Worm (Caenorhabditis elegans) whole organism, L1 larva: Measurements from ENCODE around the gene srx-131.

Source experiments
- C04F5.9 ChIP-seq: sonication (generic microtip); optimal IDR thresholded peaks from 2 replicates; lab custom pipeline; 2016; ENCODE audit warnings: missing genetic modification characterization, missing compliant biosample characterization
- C16A3.4 ChIP-seq: fragments of 150-350 bp; optimal IDR thresholded peaks from 2 replicates; lab custom pipeline; 2014; ENCODE audit warnings: missing biosample characterization, missing genetic modification characterization
- F16B12.6 ChIP-seq: fragments of 150-350 bp; optimal IDR thresholded peaks from 2 replicates; lab custom pipeline; 2014; ENCODE audit warnings: missing biosample characterization, missing genetic modification characterization
- alr-1 ChIP-seq: fragments of 200-800 bp; sonication (Bioruptor generic); optimal IDR thresholded peaks from 2 replicates; lab custom pipeline; 2018; ENCODE audit warnings: borderline replicate concordance, mild to moderate bottlenecking, missing genetic modification characterization, missing compliant biosample characterization
- blmp-1 ChIP-seq: fragments of 150-350 bp; optimal IDR thresholded peaks from 2 replicates; lab custom pipeline; 2014; ENCODE audit warnings: missing biosample characterization, missing genetic modification characterization
- ceh-82 ChIP-seq, 3 experiments: fragments of 150-350 bp in 1 of 3; sonication (generic microtip) in 2 of 3; optimal IDR thresholded peaks; 2 replicates each; lab custom pipeline; 2014 to 2017; ENCODE audit warnings: missing biosample characterization in 3 of 3, missing genetic modification characterization in 3 of 3
- ceh-88 ChIP-seq: fragments of 200-800 bp; sonication (Bioruptor generic); IDR thresholded peaks from 2 replicates; pipeline ENCODE4 v1.3.6; 2022; ENCODE audit warnings: missing genetic modification characterization, missing compliant biosample characterization
- ces-1 ChIP-seq: fragments of 150-350 bp; optimal IDR thresholded peaks from 2 replicates; lab custom pipeline; 2014; ENCODE audit warnings: missing biosample characterization, missing genetic modification reagents, missing genetic modification characterization
- dsc-1 ChIP-seq: sonication (generic microtip); optimal IDR thresholded peaks from 2 replicates; lab custom pipeline; 2016; ENCODE audit warnings: mild to moderate bottlenecking, missing genetic modification characterization, missing compliant biosample characterization
- egl-13 ChIP-seq: sonication (generic microtip); optimal IDR thresholded peaks from 2 replicates; lab custom pipeline; 2016; ENCODE audit warnings: missing genotype, missing genetic modification reagents, missing genetic modification characterization, missing compliant biosample characterization
- egl-27 ChIP-seq, 2 experiments: fragments of 150-350 bp in 1 of 2; sonication (generic microtip); optimal IDR thresholded peaks; 3 replicates each; lab custom pipeline; 2017 to 2018; ENCODE audit warnings: missing biosample characterization in 2 of 2, missing genetic modification characterization in 2 of 2, missing genetic modification reagents in 2 of 2
- ets-5 ChIP-seq: fragments of 200-800 bp; sonication (Bioruptor generic); IDR thresholded peaks from 2 replicates; pipeline ENCODE4 v1.3.6; 2022; ENCODE audit warnings: missing genetic modification characterization, missing compliant biosample characterization
- fkh-10 ChIP-seq: sonication (generic microtip); optimal IDR thresholded peaks from 2 replicates; lab custom pipeline; 2017; ENCODE audit warnings: missing biosample characterization, missing genetic modification reagents, missing genetic modification characterization
- fkh-8 ChIP-seq: sonication (generic microtip); optimal IDR thresholded peaks from 2 replicates; lab custom pipeline; 2016; ENCODE audit warnings: mild to moderate bottlenecking, missing genetic modification characterization, missing compliant biosample characterization
- fos-1 ChIP-seq: fragments of 150-350 bp; optimal IDR thresholded peaks from 2 replicates; lab custom pipeline; 2014; ENCODE audit warnings: missing biosample characterization, missing genetic modification characterization
- hlh-17 ChIP-seq: fragments of 200-800 bp; sonication (Bioruptor generic); optimal IDR thresholded peaks from 2 replicates; lab custom pipeline; 2018; ENCODE audit warnings: missing genetic modification characterization, mild to moderate bottlenecking, missing compliant biosample characterization, moderate library complexity, borderline replicate concordance
- hpl-2 ChIP-seq: fragments of 150-350 bp; optimal IDR thresholded peaks from 2 replicates; lab custom pipeline; 2014; ENCODE audit warnings: missing biosample characterization, missing genetic modification reagents, missing genetic modification characterization
- isw-1 ChIP-seq: fragments of 200-800 bp; sonication (Bioruptor generic); IDR thresholded peaks from 2 replicates; pipeline ENCODE4 v1.3.6; 2022; ENCODE audit warnings: missing genetic modification characterization, missing compliant biosample characterization
- jun-1 ChIP-seq: fragments of 150-350 bp; optimal IDR thresholded peaks from 2 replicates; lab custom pipeline; 2014; ENCODE audit warnings: missing biosample characterization, missing genetic modification reagents, missing genetic modification characterization
- lin-14 ChIP-seq: fragments of 200-800 bp; sonication (Bioruptor generic); optimal IDR thresholded peaks from 2 replicates; lab custom pipeline; 2018; ENCODE audit warnings: mild to moderate bottlenecking, missing genetic modification characterization, moderate library complexity, missing compliant biosample characterization
- lin-39 ChIP-seq: fragments of 150-350 bp; optimal IDR thresholded peaks from 2 replicates; lab custom pipeline; 2014; ENCODE audit warnings: missing biosample characterization, missing genetic modification reagents, missing genetic modification characterization
- lsy-2 ChIP-seq, 2 experiments: fragments of 150-350 bp; optimal IDR thresholded peaks; 2 replicates each; lab custom pipeline; 2014; ENCODE audit warnings: missing biosample characterization in 2 of 2, missing genetic modification characterization in 2 of 2
- mab-9 ChIP-seq: fragments of 200-800 bp; sonication (Bioruptor generic); IDR thresholded peaks from 2 replicates; pipeline ENCODE4 v1.3.6; 2022; ENCODE audit warnings: missing genetic modification reagents, missing genetic modification characterization, missing compliant biosample characterization
- mdl-1 ChIP-seq, 2 experiments: fragments of 150-350 bp; optimal IDR thresholded peaks; 2 replicates each; lab custom pipeline; 2014 to 2017; ENCODE audit warnings: missing biosample characterization in 2 of 2, missing genetic modification characterization in 2 of 2, inconsistent platforms in 1 of 2
- mef-2 ChIP-seq: fragments of 150-350 bp; optimal IDR thresholded peaks from 2 replicates; lab custom pipeline; 2014; ENCODE audit warnings: missing biosample characterization, missing genetic modification characterization
- nhr-11 ChIP-seq: fragments of 150-350 bp; optimal IDR thresholded peaks from 2 replicates; lab custom pipeline; 2014; ENCODE audit warnings: missing biosample characterization, missing genetic modification characterization
- nhr-12 ChIP-seq: sonication (generic microtip); optimal IDR thresholded peaks from 2 replicates; lab custom pipeline; 2017; ENCODE audit warnings: missing biosample characterization, missing genetic modification characterization
- nhr-20 ChIP-seq: sonication (generic microtip); optimal IDR thresholded peaks from 2 replicates; lab custom pipeline; 2016; ENCODE audit warnings: mild to moderate bottlenecking, missing genetic modification characterization, missing compliant biosample characterization
- nhr-71 ChIP-seq: sonication (generic microtip); optimal IDR thresholded peaks from 2 replicates; lab custom pipeline; 2016; ENCODE audit warnings: mild to moderate bottlenecking, missing genetic modification characterization, moderate library complexity, missing compliant biosample characterization
- nhr-85 ChIP-seq: sonication (generic microtip); peaks from one replicate; lab custom pipeline; 2016; ENCODE audit warnings: missing genetic modification characterization, inconsistent platforms, missing compliant biosample characterization
- pax-3 ChIP-seq: fragments of 200-800 bp; sonication (Bioruptor generic); optimal IDR thresholded peaks from 2 replicates; lab custom pipeline; 2018; ENCODE audit warnings: mild to moderate bottlenecking, missing genetic modification characterization, moderate library complexity, missing compliant biosample characterization
- rnt-1 ChIP-seq: sonication (generic microtip); optimal IDR thresholded peaks from 2 replicates; lab custom pipeline; 2016; ENCODE audit warnings: mild to moderate bottlenecking, missing genetic modification characterization, moderate library complexity, missing compliant biosample characterization
- skn-1 ChIP-seq: fragments of 150-350 bp; optimal IDR thresholded peaks from 2 replicates; lab custom pipeline; 2014; ENCODE audit warnings: missing biosample characterization, missing genetic modification characterization
- snu-23 ChIP-seq: sonication (generic microtip); optimal IDR thresholded peaks from 2 replicates; lab custom pipeline; 2016; ENCODE audit warnings: missing genetic modification characterization, missing compliant biosample characterization
- sptf-1 ChIP-seq: fragments of 150-350 bp; optimal IDR thresholded peaks from 2 replicates; lab custom pipeline; 2014; ENCODE audit warnings: missing biosample characterization, missing genetic modification characterization
- sup-37 ChIP-seq: fragments of 200-800 bp; sonication (Bioruptor generic); optimal IDR thresholded peaks from 2 replicates; lab custom pipeline; 2018; ENCODE audit warnings: mild to moderate bottlenecking, missing genetic modification characterization, missing compliant biosample characterization
- swsn-7 ChIP-seq: sonication (generic microtip); optimal IDR thresholded peaks from 2 replicates; lab custom pipeline; 2016; ENCODE audit warnings: missing genetic modification characterization, missing compliant biosample characterization
- tbx-2 ChIP-seq: sonication (generic microtip); optimal IDR thresholded peaks from 2 replicates; lab custom pipeline; 2016; ENCODE audit warnings: missing genetic modification characterization, missing compliant biosample characterization
- unc-130 ChIP-seq: fragments of 150-350 bp; optimal IDR thresholded peaks from 2 replicates; lab custom pipeline; 2017; ENCODE audit warnings: missing biosample characterization, missing genetic modification characterization, inconsistent platforms
- unc-30 ChIP-seq: sonication (generic microtip); optimal IDR thresholded peaks from 2 replicates; lab custom pipeline; 2017; ENCODE audit warnings: missing biosample characterization, missing genetic modification characterization
- unc-62 ChIP-seq: fragments of 150-350 bp; optimal IDR thresholded peaks from 2 replicates; lab custom pipeline; 2014; ENCODE audit warnings: missing biosample characterization, missing genetic modification reagents, missing genetic modification characterization
- unc-98 ChIP-seq: fragments of 200-800 bp; sonication (Bioruptor generic); IDR thresholded peaks from 2 replicates; pipeline ENCODE4 v1.3.6; 2022; ENCODE audit warnings: missing genetic modification characterization, missing compliant biosample characterization
- xbp-1 ChIP-seq: sonication (generic microtip); optimal IDR thresholded peaks from 2 replicates; lab custom pipeline; 2016; ENCODE audit warnings: missing genetic modification characterization, missing compliant biosample characterization
- zag-1 ChIP-seq: fragments of 150-350 bp; optimal IDR thresholded peaks from 2 replicates; lab custom pipeline; 2014; ENCODE audit warnings: missing biosample characterization, missing genetic modification characterization

Gene srx-131

ce11 chrV:13818824-13819408 is 26.3 kb upstream of the srx-131 start, which contains the start of gene sel-10 (continued):
- peak; percentile 90 for TF ChIP-seq rnt-1
- TF ChIP-seq nhr-12 (tag; lab: Kevin White, UChicago), result no peak
- TF ChIP-seq skn-1 (tag; lab: Kevin White, UChicago), result peak; percentile 51
- no peak for TF ChIP-seq mef-2 (tag; lab: Kevin White, UChicago)
- TF ChIP-seq snu-23 (GFP tag; lab: Kevin White, UChicago), result peak; percentile 81
- TF ChIP-seq nhr-11, result peak; percentile 9
- TF ChIP-seq fkh-8 (tag; lab: Kevin White, UChicago), result peak; percentile 71
- TF ChIP-seq unc-30, result no peak
- TF ChIP-seq hpl-2, result no peak
- peak; percentile 52 for TF ChIP-seq lin-39
- peak; percentile 67 to 85 (median 70) for TF ChIP-seq ceh-82 (tag; optimal IDR thresholded peaks at IDR 0.05; lab: Kevin White, UChicago)
- TF ChIP-seq ces-1 (GFP tag; lab: Kevin White, UChicago), result no peak
- peak in 1 of 2 experiments; percentile 73 for TF ChIP-seq mdl-1 (tag; optimal IDR thresholded peaks at IDR 0.05; lab: Kevin White, UChicago)
- TF ChIP-seq sup-37, result peak; percentile 6
- TF ChIP-seq alr-1, result no peak
- no peak for TF ChIP-seq zag-1
- no peak for TF ChIP-seq unc-98 (GFP tag; lab: Robert Waterston, UW)
- peak; percentile 75 for TF ChIP-seq xbp-1 (tag; lab: Kevin White, UChicago)
- TF ChIP-seq fos-1 (tag; lab: Kevin White, UChicago), result no peak
- TF ChIP-seq hlh-17 (GFP tag; lab: Kevin White, UChicago), result no peak
- no peak for TF ChIP-seq sptf-1 (tag; lab: Kevin White, UChicago)
- no peak for TF ChIP-seq ets-5 (GFP tag; lab: Robert Waterston, UW)
- no peak for TF ChIP-seq egl-27 (tag; optimal IDR thresholded peaks at IDR 0.05; lab: Kevin White, UChicago)
- peak; percentile 78 for TF ChIP-seq C16A3.4
- TF ChIP-seq nhr-20, result peak; percentile 83
- TF ChIP-seq C04F5.9 (tag; lab: Kevin White, UChicago), result no peak
- peak; percentile 55 for TF ChIP-seq blmp-1 (tag; lab: Kevin White, UChicago)
- peak; percentile 88 for TF ChIP-seq lin-14
- TF ChIP-seq F16B12.6, result peak; percentile 2
- TF ChIP-seq pax-3 (tag; lab: Kevin White, UChicago), result peak; percentile 79
- TF ChIP-seq ceh-88, result no peak
- peak; percentile 85 for TF ChIP-seq swsn-7 (tag; lab: Kevin White, UChicago)
- peak; percentile 68 for TF ChIP-seq isw-1 (GFP tag; lab: Robert Waterston, UW)
- no peak for TF ChIP-seq fkh-10
- no peak for TF ChIP-seq unc-62 (GFP tag; lab: Kevin White, UChicago)
- peak; percentile 50 for TF ChIP-seq jun-1
- peak; percentile 80 for TF ChIP-seq unc-130 (tag; lab: Kevin White, UChicago)
- TF ChIP-seq tbx-2 (tag; lab: Kevin White, UChicago), result peak; percentile 77
- peak; percentile 90 for TF ChIP-seq nhr-85 (tag; lab: Kevin White, UChicago)
- peak; percentile 87 for TF ChIP-seq nhr-71 (tag; lab: Kevin White, UChicago)
- TF ChIP-seq egl-13 (tag; lab: Kevin White, UChicago), result peak; percentile 9
- TF ChIP-seq, all 84 proteins: peak for 50

ce11 chrV:13822752-13823151 is 22.5 kb upstream of the srx-131 start, which contains the start of gene hpo-31:
Gene hpo-31, plus strand, starts transcription at chrV:13823052.
- TF ChIP-seq egl-13 (tag; lab: Kevin White, UChicago), result no peak
- no peak for TF ChIP-seq dsc-1 (tag; lab: Kevin White, UChicago)
- no peak for TF ChIP-seq nhr-71 (tag; lab: Kevin White, UChicago)
- TF ChIP-seq nhr-20, result no peak
- no peak for TF ChIP-seq mab-9 (GFP tag; lab: Robert Waterston, UW)
- TF ChIP-seq zag-1, result no peak
- no peak for TF ChIP-seq swsn-7 (tag; lab: Kevin White, UChicago)
- no peak for TF ChIP-seq lsy-2 (tag; optimal IDR thresholded peaks at IDR 0.05; lab: Kevin White, UChicago)
